Worm (Caenorhabditis elegans): ENCODE results near the gene Y53C12A.3.

The Y53C12A.3 gene

DNA sequence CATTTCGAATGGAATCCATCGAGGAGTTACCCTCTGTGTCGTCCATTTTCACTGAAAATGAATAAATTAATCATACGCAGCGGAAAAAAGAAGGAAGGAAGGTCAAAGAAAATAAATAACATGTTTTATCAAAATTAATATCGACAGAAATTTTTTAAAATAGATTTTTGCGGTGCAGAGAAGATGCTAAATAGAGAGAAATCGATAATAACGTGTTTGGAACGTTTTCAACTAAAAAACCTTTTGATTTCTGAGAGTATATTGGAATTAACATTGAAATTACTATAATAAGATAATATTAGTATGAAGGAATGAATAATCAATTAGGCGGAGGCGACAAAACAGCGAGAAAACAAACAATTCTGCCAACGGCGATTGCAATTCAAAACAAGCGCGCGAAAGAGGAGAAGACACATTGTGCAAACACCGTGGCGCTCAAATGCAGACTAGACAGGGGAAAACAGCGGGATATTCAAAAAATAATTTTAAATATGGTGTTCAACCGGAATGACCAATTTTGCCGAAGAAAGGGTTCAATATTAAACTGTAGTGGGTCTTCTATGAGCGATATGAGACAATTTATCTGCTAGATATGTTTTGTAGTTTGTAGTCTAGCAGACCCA, 10.5 kb upstream of the Y53C12A.3 start, which contains the start of gene wee-1.3 (continued):
- peak; percentile 3 for TF ChIP-seq ceh-82 (tag; optimal IDR thresholded peaks at IDR 0.05)
- TF ChIP-seq nhr-12 (tag; optimal IDR thresholded peaks at IDR 0.05), result no peak
- no peak for TF ChIP-seq ZK546.5 (tag; optimal IDR thresholded peaks at IDR 0.05)
- peak; percentile 42 for TF ChIP-seq ceh-28 (tag; optimal IDR thresholded peaks at IDR 0.05)
- no peak for TF ChIP-seq mdl-1 (tag; optimal IDR thresholded peaks at IDR 0.05)
- no peak for TF ChIP-seq aly-2 (tag; optimal IDR thresholded peaks at IDR 0.05)
- TF ChIP-seq unc-62 (GFP tag; optimal IDR thresholded peaks at IDR 0.05), result no peak

- peak; percentile 5 for TF ChIP-seq pqm-1 (tag; optimal IDR thresholded peaks at IDR 0.05)
- no peak for TF ChIP-seq ama-1 (optimal IDR thresholded peaks at IDR 0.05)
Measured at ce11 chrII:9713083-9713482, 7.0 kb upstream of the Y53C12A.3 start.

DNA sequence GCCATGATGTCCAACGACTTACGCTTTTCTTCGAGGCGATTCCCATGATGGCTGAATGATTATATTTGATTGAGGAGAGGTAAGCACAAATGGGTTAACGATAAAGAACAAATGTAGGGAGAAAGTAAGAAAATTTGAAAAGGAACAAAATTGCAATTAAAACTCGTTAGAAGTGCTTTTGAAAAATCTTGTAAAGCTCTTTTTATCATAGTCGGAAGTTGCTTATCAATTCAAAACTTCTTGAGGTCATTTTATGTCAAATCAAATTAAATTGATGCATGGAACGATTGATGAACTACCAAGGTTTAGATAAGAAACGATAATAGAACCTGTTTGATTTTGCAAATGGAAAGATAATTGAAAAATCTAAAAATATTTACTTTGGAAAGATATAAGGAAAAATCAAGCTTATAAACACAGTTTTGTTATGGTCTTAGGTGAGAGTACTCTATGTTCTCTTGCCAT, 2.8 kb upstream of the Y53C12A.3 start, which contains the start of gene glt-5:
Gene glt-5 (minus strand): TSS at position 51 of the 465 bp plus-strand sequence.
- TF ChIP-seq ztf-11 (tag; optimal IDR thresholded peaks at IDR 0.05) (no peak), hmg-11 (tag; optimal IDR thresholded peaks at IDR 0.05) (no peak), sea-2 (GFP tag; optimal IDR thresholded peaks at IDR 0.05) (no peak), ceh-16 (tag; optimal IDR thresholded peaks at IDR 0.05) (no peak), nhr-25 (tag; optimal IDR thresholded peaks at IDR 0.05) (no peak)

ce11 chrII:9704746-9705145, 1.3 kb downstream of the Y53C12A.3 start, which contains the start of gene Y53C12A.10:
Gene Y53C12A.10 (minus strand): TSS chrII:9704846.
- TF ChIP-seq ztf-11 (tag; optimal IDR thresholded peaks at IDR 0.05) (no peak), nhr-77 (tag; optimal IDR thresholded peaks at IDR 0.05) (no peak), snpc-4 (tag; optimal IDR thresholded peaks at IDR 0.05) (no peak), lsy-12 (tag; optimal IDR thresholded peaks at IDR 0.05) (no peak), unc-62 (GFP tag; optimal IDR thresholded peaks at IDR 0.05) (no peak), nhr-25 (tag; optimal IDR thresholded peaks at IDR 0.05) (no peak), elt-3 (tag; optimal IDR thresholded peaks at IDR 0.05) (no peak), skn-1 (tag; optimal IDR thresholded peaks at IDR 0.05) (no peak), sea-2 (GFP tag; optimal IDR thresholded peaks at IDR 0.05) (no peak), nfya-1 (tag; optimal IDR thresholded peaks at IDR 0.05; ENCODE audit: insufficient read depth) (no peak), pqm-1 (tag; optimal IDR thresholded peaks at IDR 0.05) (no peak), zag-1 (tag; optimal IDR thresholded peaks at IDR 0.05) (no peak), egl-5 (tag; optimal IDR thresholded peaks at IDR 0.05) (no peak), elt-1 (tag; optimal IDR thresholded peaks at IDR 0.05) (no peak), nhr-76 (tag; optimal IDR thresholded peaks at IDR 0.05) (no peak), elt-2 (tag; optimal IDR thresholded peaks at IDR 0.05) (no peak)

- TF ChIP-seq ceh-28 (tag; optimal IDR thresholded peaks at IDR 0.05) (peak; percentile 17), skn-1 (tag; optimal IDR thresholded peaks at IDR 0.05) (no peak), ceh-16 (tag; optimal IDR thresholded peaks at IDR 0.05) (no peak)
Measured at ce11 chrII:9703601-9704000, 2.4 kb downstream of the Y53C12A.3 start, which contains the start of gene mop-25.2. Gene mop-25.2 (minus strand): TSS chrII:9703701.

DNA sequence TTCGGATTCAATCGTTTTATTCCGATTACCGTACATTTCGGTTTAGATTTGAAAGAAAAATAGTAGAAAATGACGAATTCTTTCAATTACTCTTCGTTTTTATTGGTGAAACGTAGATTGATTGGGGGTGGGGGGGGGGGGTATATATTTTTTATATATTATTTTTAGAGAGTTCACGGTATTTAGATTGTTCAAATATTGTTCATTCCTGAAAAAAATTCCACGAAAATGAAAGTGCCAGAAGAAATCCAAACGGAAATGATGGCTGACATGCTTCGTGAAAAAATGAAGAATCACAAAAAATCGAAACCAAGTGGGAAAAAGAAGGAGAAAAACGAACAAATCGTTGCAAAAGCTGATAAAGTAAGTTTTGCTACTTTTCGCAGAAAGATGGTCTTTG, 5.7 kb downstream of the Y53C12A.3 start, which contains the start of the genes Y53C12A.8 and Y53C12A.7:
Gene Y53C12A.8 (minus strand): TSS at position 101 of the 400 bp plus-strand sequence.
Gene Y53C12A.7 (plus strand): TSS at position 181 of the 400 bp plus-strand sequence.
- TF ChIP-seq zag-1 (tag; optimal IDR thresholded peaks at IDR 0.05), result no peak
- no peak for TF ChIP-seq nhr-25 (tag; optimal IDR thresholded peaks at IDR 0.05)
- no peak for TF ChIP-seq nhr-77 (tag; optimal IDR thresholded peaks at IDR 0.05)

DNA sequence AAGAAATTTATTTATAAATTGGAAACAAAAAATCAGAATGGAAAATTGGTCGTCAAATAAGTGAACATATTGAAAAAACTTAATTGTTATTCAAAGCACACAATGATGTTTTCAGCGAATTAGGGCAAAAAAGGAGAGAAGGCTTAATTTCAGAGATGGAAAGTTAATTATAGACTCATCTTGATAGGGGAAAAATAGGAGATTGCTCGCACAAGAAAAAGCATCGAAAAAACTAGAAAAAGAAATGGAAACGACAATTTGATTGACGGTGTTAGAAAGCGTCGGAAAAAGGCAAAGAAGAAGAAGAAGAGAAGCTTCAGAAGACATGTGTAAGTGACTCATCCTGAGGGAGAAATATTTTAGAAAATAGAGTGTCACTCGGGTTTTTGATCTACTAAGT, 10.1 kb downstream of the Y53C12A.3 start:
- no peak for TF ChIP-seq nhr-43 (tag; optimal IDR thresholded peaks at IDR 0.05; ENCODE audit: poor library complexity, severe bottlenecking)
- peak; percentile 27 for TF ChIP-seq fkh-10 (GFP tag; optimal IDR thresholded peaks at IDR 0.05)
- no peak for TF ChIP-seq egl-5 (tag; optimal IDR thresholded peaks at IDR 0.05)
- no peak for TF ChIP-seq nhr-237 (tag; optimal IDR thresholded peaks at IDR 0.05)
- TF ChIP-seq elt-1 (tag; optimal IDR thresholded peaks at IDR 0.05), result peak; percentile 86
- no peak for TF ChIP-seq R02D3.7 (tag; optimal IDR thresholded peaks at IDR 0.05)

Data from whole organism, L3 larva.